Fruit fly (Drosophila melanogaster) whole organism, pupa: ENCODE data around the gene Pgant2.

Experiments
- CG10348 ChIP-seq: fragments of 200-800 bp; sonication (Bioruptor generic); IDR thresholded peaks from 2 replicates; pipeline ENCODE4 v1.3.6; 2022; ENCODE audit warnings: missing biosample characterization, missing genetic modification characterization
- CG12605 ChIP-seq: fragments of 200-800 bp; sonication (Bioruptor generic); IDR thresholded peaks from 2 replicates; pipeline ENCODE4 v1.3.6; 2022; ENCODE audit warnings: missing biosample characterization, missing genetic modification characterization
- CG13204 ChIP-seq: fragments of 200-800 bp; sonication (Bioruptor generic); optimal IDR thresholded peaks from 2 replicates; lab custom pipeline; 2018; ENCODE audit warnings: missing biosample characterization, mild to moderate bottlenecking, missing genetic modification characterization, moderate library complexity
- CG14655 ChIP-seq: fragments of 200-800 bp; sonication (Bioruptor generic); optimal IDR thresholded peaks from 3 replicates; lab custom pipeline; 2017; ENCODE audit warnings: mild to moderate bottlenecking, missing biosample characterization, missing genetic modification reagents, missing genetic modification characterization
- CG15710 ChIP-seq: fragments of 200-800 bp; sonication (Bioruptor generic); optimal IDR thresholded peaks from 2 replicates; lab custom pipeline; 2018; ENCODE audit warnings: missing biosample characterization, mild to moderate bottlenecking, missing genetic modification characterization, moderate library complexity
- CG17806 ChIP-seq: fragments of 200-800 bp; sonication (Bioruptor generic); optimal IDR thresholded peaks from 2 replicates; lab custom pipeline; 2018; ENCODE audit warnings: missing biosample characterization, mild to moderate bottlenecking, missing genetic modification characterization, moderate library complexity
- CG32121 ChIP-seq: fragments of 200-800 bp; sonication (Bioruptor generic); IDR thresholded peaks from 2 replicates; pipeline ENCODE4 v1.3.6; 2022; ENCODE audit warnings: missing biosample characterization, missing genetic modification characterization
- CG34367 ChIP-seq: fragments of 200-800 bp; sonication (Bioruptor generic); optimal IDR thresholded peaks from 2 replicates; lab custom pipeline; 2018; ENCODE audit warnings: missing biosample characterization, mild to moderate bottlenecking, missing genetic modification characterization
- CG4496 ChIP-seq: fragments of 200-800 bp; sonication (Bioruptor generic); IDR thresholded peaks from 3 replicates; pipeline ENCODE4 v1.3.6; 2022; ENCODE audit warnings: missing biosample characterization, missing genetic modification characterization
- CG8159 ChIP-seq: fragments of 200-800 bp; sonication (Bioruptor generic); optimal IDR thresholded peaks from 3 replicates; lab custom pipeline; 2018; ENCODE audit warnings: missing biosample characterization, mild to moderate bottlenecking, missing genetic modification characterization, moderate library complexity
- CG8301 ChIP-seq: fragments of 200-800 bp; sonication (Bioruptor generic); optimal IDR thresholded peaks from 2 replicates; lab custom pipeline; 2018; ENCODE audit warnings: missing biosample characterization, mild to moderate bottlenecking, missing genetic modification characterization
- CG9948 ChIP-seq: fragments of 200-800 bp; sonication (Bioruptor generic); optimal IDR thresholded peaks from 2 replicates; lab custom pipeline; 2018; ENCODE audit warnings: missing biosample characterization, mild to moderate bottlenecking, missing genetic modification characterization, moderate library complexity
- D1 ChIP-seq: fragments of 200-800 bp; sonication (Bioruptor generic); optimal IDR thresholded peaks from 2 replicates; lab custom pipeline; 2018; ENCODE audit warnings: missing biosample characterization, mild to moderate bottlenecking, missing genetic modification characterization, moderate library complexity
- EcR ChIP-seq: fragments of 200-800 bp; sonication (Bioruptor generic); optimal IDR thresholded peaks from 3 replicates; lab custom pipeline; 2019; ENCODE audit warnings: missing biosample characterization, missing genetic modification characterization, mild to moderate bottlenecking, moderate library complexity, missing genetic modification reagents
- Ets98B ChIP-seq: fragments of 200-800 bp; sonication (Bioruptor generic); IDR thresholded peaks from 2 replicates; pipeline ENCODE4 v1.3.6; 2022; ENCODE audit warnings: missing biosample characterization, missing genetic modification characterization
- Pif1A ChIP-seq: fragments of 200-800 bp; sonication (Bioruptor generic); optimal IDR thresholded peaks from 3 replicates; lab custom pipeline; 2016; ENCODE audit warnings: missing biosample characterization, missing genetic modification characterization
- Pif1B ChIP-seq: fragments of 200-800 bp; sonication (Bioruptor generic); optimal IDR thresholded peaks from 3 replicates; lab custom pipeline; 2016; ENCODE audit warnings: missing biosample characterization, missing genetic modification characterization
- Snoo ChIP-seq: fragments of 200-800 bp; sonication (Bioruptor generic); optimal IDR thresholded peaks from 3 replicates; lab custom pipeline; 2017; ENCODE audit warnings: missing biosample characterization, mild to moderate bottlenecking, missing genetic modification characterization, inconsistent platforms
- fd96Ca ChIP-seq: fragments of 200-800 bp; sonication (Bioruptor generic); IDR thresholded peaks from 3 replicates; pipeline ENCODE4 v1.3.6; 2022; ENCODE audit warnings: missing biosample characterization, missing genetic modification characterization
- gl ChIP-seq: fragments of 200-800 bp; sonication (Bioruptor generic); optimal IDR thresholded peaks from 2 replicates; lab custom pipeline; 2018; ENCODE audit warnings: missing biosample characterization, mild to moderate bottlenecking, missing genetic modification characterization
- rn ChIP-seq: fragments of 200-800 bp; sonication (Bioruptor generic); IDR thresholded peaks from 2 replicates; pipeline ENCODE4 v1.3.6; 2022; ENCODE audit warnings: missing biosample characterization, missing genetic modification characterization

Pgant2 gene

DNA sequence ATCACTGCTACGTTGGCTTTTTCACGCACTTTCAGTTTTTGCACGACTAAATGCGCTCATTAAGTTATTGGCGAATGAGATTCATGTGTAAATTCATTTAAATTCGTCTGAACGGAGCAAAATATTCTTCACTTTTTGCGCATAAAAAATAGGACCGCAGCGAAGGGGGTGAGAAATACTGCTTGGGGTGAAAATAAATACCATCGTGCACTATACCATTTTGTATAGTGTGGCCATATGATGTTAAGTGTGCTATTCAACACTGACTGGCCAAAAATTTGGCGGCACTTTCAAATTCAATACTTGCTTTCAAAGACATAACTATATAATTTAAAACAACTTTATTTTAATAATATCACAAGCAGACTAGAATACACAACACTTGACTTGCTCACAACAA lies 53.3 kb downstream of the Pgant2 start, which contains the start of gene GramD1B:
GramD1B (minus strand) TSS at position 131 of the 400 bp plus-strand sequence.
- TF ChIP-seq EcR (GFP tag; lab: Kevin White, UChicago) (no peak), CG12605 (GFP tag; lab: Robert Waterston, UW) (no peak), CG14655 (no peak), D1 (no peak)

DNA sequence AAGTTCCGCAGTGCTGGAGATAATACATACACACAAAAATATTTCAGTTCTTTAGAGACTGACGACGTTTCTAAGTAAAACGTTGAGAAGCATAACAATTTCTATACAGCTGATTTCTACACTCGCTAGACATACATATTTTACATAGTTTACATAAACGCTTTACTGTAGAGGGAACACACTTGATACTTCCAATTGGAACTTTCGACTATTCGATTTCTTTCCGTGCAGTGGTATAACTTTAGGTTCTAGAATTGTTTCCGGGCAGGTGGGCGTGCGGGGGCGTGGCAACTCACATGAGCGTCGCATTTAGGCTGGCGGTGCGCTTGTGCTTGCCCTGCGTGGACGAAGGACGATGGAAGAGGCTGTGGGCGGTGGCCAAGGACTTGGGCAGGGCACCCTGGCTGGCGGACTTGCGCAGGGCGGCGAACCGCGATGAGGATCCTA lies 54.0 kb downstream of the Pgant2 start:
- TF ChIP-seq CG4496 (GFP tag; lab: Robert Waterston, UW) (peak; percentile 47; the same call in 1 of the 3 replicates), EcR (GFP tag; lab: Kevin White, UChicago) (no peak), CG15710 (tag; lab: Kevin White, UChicago) (peak; percentile 2), CG9948 (tag; lab: Kevin White, UChicago) (no peak), CG8159 (peak; percentile 20), CG17806 (tag; lab: Kevin White, UChicago) (peak; percentile 3), fd96Ca (peak; percentile 35; the same call in 1 of the 3 replicates), rn (GFP tag; lab: Robert Waterston, UW) (no peak), CG8301 (tag; lab: Kevin White, UChicago) (peak; percentile 24), Pif1B (GFP tag; lab: Kevin White, UChicago) (no peak), CG32121 (GFP tag; lab: Robert Waterston, UW) (peak; percentile 41; the same call in 1 of the 2 replicates), CG12605 (GFP tag; lab: Robert Waterston, UW) (no peak), CG14655 (peak; percentile 29), gl (tag; lab: Kevin White, UChicago) (no peak), Pif1A (GFP tag; lab: Kevin White, UChicago) (peak; percentile 39), D1 (no peak), Ets98B (GFP tag; lab: Robert Waterston, UW) (peak; percentile 49)

DNA sequence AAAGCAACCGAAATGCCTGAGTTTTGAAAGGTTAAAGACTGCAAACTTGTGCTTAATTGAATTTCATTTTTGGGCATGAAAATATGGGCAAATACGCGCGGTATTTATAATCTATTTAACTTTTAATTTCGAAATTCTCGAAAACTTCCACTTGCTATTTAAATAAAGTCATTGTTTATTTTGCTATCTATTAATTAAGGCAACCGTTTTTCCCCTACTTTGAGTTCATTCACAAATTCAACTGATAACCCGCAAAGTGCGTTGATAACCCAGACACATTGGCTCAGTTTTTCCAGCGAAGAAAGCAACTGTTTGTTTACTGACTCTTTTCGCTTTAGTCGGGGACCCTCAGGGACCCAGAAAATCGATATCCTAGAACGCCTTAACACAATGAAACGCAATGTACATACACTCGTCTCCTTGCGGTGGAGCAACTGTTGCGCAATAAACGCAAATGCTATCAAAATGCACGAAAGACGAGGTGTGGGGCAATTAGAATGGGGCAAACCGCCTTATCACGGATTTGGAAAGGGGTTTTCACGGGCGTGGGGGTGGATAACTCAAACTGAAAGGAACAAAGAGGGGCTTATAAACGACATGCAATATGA lies 54.6 kb downstream of the Pgant2 start:
- TF ChIP-seq Pif1B (GFP tag; lab: Kevin White, UChicago) (no peak), rn (GFP tag; lab: Robert Waterston, UW) (no peak)

DNA sequence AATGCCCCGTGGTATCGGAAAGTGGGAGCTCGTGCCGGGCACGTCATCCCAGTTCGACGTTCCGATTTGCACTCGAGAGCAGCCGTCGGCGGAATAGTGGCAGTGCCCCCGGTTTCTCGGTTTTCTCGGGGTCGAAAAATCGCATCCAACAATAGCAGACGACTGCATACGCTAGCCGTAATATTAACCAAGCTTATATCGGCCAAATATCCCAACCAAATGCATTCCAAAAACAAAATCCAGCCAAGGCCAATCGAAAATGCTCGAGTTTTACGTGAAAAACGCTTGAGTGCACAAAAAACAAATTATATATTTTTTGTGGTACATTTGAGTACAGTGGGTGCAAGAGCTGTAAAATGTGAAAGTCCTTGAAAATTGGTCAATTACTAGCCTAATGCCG lies 55.2 kb downstream of the Pgant2 start:
- TF ChIP-seq CG10348 (no peak), CG13204 (GFP tag; lab: Kevin White, UChicago) (no peak), EcR (GFP tag; lab: Kevin White, UChicago) (peak; percentile 21), CG8159 (peak; percentile 45), CG32121 (GFP tag; lab: Robert Waterston, UW) (peak; percentile 74), Pif1A (GFP tag; lab: Kevin White, UChicago) (peak; percentile 43), Pif1B (GFP tag; lab: Kevin White, UChicago) (no peak), CG34367 (tag; lab: Kevin White, UChicago) (no peak), CG14655 (no peak), CG8301 (tag; lab: Kevin White, UChicago) (no peak), Ets98B (GFP tag; lab: Robert Waterston, UW) (peak; percentile 71), D1 (no peak), CG12605 (GFP tag; lab: Robert Waterston, UW) (0 out of 2 replicates have a peak, but pooled peaks have one; percentile 58), rn (GFP tag; lab: Robert Waterston, UW) (no peak), Snoo (no peak), CG17806 (tag; lab: Kevin White, UChicago) (peak; percentile 4), CG4496 (GFP tag; lab: Robert Waterston, UW) (peak; percentile 62; the same call in 2 of the 3 replicates), CG15710 (tag; lab: Kevin White, UChicago) (no peak), CG9948 (tag; lab: Kevin White, UChicago) (no peak), gl (tag; lab: Kevin White, UChicago) (no peak), fd96Ca (peak; percentile 77; the same call in 2 of the 3 replicates)
- TF ChIP-seq, all 21 proteins: peak for 9

DNA sequence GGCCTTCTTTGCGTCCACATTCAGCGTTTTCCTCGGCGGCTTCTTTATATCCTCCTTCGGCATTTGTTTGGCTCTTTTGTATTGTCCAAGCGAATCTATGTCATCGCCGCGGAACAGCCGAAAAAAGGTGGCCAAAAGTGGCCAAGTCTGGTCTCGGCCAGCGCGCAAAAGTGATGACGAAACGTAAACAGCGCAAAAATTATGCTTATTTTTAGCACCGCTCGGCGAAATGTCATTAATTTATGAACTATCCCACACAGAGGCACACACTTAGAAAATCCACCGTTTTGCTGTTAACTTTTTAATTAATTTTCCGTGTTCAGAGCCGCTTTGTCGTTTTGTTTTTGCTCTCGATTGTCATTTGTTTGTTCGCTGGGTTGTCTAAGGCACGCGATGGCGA lies 55.6 kb downstream of the Pgant2 start:
- TF ChIP-seq CG32121 (GFP tag; lab: Robert Waterston, UW) (no peak), CG13204 (GFP tag; lab: Kevin White, UChicago) (no peak), fd96Ca (no peak), gl (tag; lab: Kevin White, UChicago) (no peak), Pif1B (GFP tag; lab: Kevin White, UChicago) (no peak), CG4496 (GFP tag; lab: Robert Waterston, UW) (no peak), Pif1A (GFP tag; lab: Kevin White, UChicago) (no peak), CG8159 (no peak), CG8301 (tag; lab: Kevin White, UChicago) (no peak), D1 (no peak), CG14655 (no peak), EcR (GFP tag; lab: Kevin White, UChicago) (no peak), CG17806 (tag; lab: Kevin White, UChicago) (no peak), CG9948 (tag; lab: Kevin White, UChicago) (no peak), Snoo (no peak), rn (GFP tag; lab: Robert Waterston, UW) (no peak), Ets98B (GFP tag; lab: Robert Waterston, UW) (no peak), CG15710 (tag; lab: Kevin White, UChicago) (no peak)

DNA sequence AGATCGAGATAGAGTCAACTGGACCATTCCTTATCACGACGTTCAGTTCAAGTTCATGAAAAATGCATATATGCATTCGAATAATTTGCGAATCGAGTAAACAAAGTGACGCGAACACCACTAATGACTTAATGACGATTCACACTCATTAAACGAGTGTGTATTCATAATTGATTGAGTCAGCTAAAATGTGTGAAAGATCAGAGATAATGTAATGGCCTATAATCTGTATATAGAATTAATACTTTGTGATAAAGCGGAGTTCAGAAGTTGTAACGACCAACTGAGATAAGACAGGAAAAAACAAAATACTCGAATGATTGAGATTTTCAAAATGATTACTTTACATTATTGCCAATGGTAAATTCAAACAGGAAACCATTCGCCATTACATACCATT lies 56.7 kb downstream of the Pgant2 start:
- TF ChIP-seq EcR (GFP tag; lab: Kevin White, UChicago), result peak; percentile 42
- no peak for TF ChIP-seq CG4496 (GFP tag; lab: Robert Waterston, UW)
- no peak for TF ChIP-seq fd96Ca
